Worm (Caenorhabditis elegans): Measurements from ENCODE around the gene rpa-1.

DNA sequence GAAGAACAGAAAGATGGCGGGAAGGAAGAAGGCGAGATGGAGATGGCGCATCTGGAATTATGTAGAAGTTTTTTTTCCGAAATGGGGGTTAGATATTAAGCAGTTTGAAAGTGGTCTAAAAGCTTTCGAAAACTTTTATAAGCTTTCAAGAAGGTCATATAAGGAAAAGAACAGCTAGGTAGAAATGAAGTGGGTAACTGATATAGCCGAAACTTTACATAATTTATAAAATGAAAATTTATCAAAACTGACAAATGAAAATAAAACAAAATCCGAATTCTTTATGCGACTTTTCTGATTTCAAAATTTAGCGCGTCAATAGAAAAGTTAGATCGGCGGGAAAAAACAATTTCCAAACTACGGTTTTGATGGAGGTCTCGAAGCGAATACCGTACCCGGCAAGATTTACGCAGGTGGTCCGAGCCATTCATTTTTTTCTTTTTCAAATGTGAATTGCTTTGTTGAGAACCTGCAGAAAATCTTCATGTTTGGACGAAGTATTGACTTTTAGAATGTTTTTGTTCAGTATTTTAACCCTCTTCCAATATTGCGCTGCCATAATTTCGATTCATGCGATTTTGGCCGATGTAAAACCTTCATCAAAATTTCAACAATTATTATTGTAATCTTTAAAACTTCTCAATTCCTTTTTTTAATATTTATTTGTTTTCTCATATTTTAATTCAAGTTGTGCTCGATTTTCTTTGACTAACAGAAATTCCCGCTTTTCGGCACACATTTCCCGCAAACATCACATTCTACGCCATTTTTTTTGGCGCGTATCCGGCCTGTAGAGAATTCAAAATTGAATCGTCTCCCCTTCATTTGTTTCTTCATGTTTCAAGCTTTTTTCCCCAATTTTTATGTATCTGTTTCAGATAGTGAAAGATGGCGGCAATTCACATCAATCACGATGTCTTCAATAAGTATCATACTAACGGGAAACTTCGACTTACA, at the start of gene rpa-1, which contains the start of gene F18A1.7:
- TF ChIP-seq unc-55 (GFP tag; optimal IDR thresholded peaks at IDR 0.05): no peak
- TF ChIP-seq hlh-30 (tag; optimal IDR thresholded peaks at IDR 0.05; ENCODE audit: insufficient read depth): no peak
- TF ChIP-seq ceh-14 (tag; optimal IDR thresholded peaks at IDR 0.05): no peak
- no peak for TF ChIP-seq pat-9 (tag; optimal IDR thresholded peaks at IDR 0.05)

Measured in whole organism, late embryonic.